Worm (Caenorhabditis elegans) whole organism, L2 larva: Measurements from ENCODE around the gene K11D12.7.

ENCODE experiments used
- F13H6.1 ChIP-seq: sonication (generic microtip); optimal IDR thresholded peaks from 2 replicates; lab custom pipeline; 2016; ENCODE audit warnings: missing genetic modification characterization, missing compliant biosample characterization
- ZK546.5 ChIP-seq: sonication (generic microtip); optimal IDR thresholded peaks from 2 replicates; lab custom pipeline; 2017; ENCODE audit warnings: missing biosample characterization, missing genetic modification characterization
- crh-2 ChIP-seq: sonication (generic microtip); optimal IDR thresholded peaks from 2 replicates; lab custom pipeline; 2017; ENCODE audit warnings: missing biosample characterization, missing genetic modification characterization
- elt-1 ChIP-seq: fragments of 150-350 bp; optimal IDR thresholded peaks from 2 replicates; lab custom pipeline; 2014; ENCODE audit warnings: missing biosample characterization, missing genetic modification characterization
- mab-5 ChIP-seq: fragments of 150-350 bp; optimal IDR thresholded peaks from 2 replicates; lab custom pipeline; 2014; ENCODE audit warnings: missing biosample characterization, missing genetic modification characterization
- nhr-6 ChIP-seq: fragments of 150-350 bp; optimal IDR thresholded peaks from 2 replicates; lab custom pipeline; 2014; ENCODE audit warnings: missing biosample characterization, missing genetic modification characterization
- nhr-77 ChIP-seq: fragments of 150-350 bp; optimal IDR thresholded peaks from 2 replicates; lab custom pipeline; 2014; ENCODE audit warnings: missing biosample characterization, missing genetic modification characterization
- sem-4 ChIP-seq: fragments of 150-350 bp; optimal IDR thresholded peaks from 2 replicates; lab custom pipeline; 2014; ENCODE audit warnings: missing biosample characterization, missing genetic modification reagents, missing genetic modification characterization
- unc-39 ChIP-seq: fragments of 150-350 bp; optimal IDR thresholded peaks from 2 replicates; lab custom pipeline; 2014; ENCODE audit warnings: missing biosample characterization, missing genetic modification characterization
- unc-62 ChIP-seq: fragments of 150-350 bp; optimal IDR thresholded peaks from 2 replicates; lab custom pipeline; 2014; ENCODE audit warnings: missing biosample characterization, missing genetic modification reagents, missing genetic modification characterization

The K11D12.7 gene

DNA sequence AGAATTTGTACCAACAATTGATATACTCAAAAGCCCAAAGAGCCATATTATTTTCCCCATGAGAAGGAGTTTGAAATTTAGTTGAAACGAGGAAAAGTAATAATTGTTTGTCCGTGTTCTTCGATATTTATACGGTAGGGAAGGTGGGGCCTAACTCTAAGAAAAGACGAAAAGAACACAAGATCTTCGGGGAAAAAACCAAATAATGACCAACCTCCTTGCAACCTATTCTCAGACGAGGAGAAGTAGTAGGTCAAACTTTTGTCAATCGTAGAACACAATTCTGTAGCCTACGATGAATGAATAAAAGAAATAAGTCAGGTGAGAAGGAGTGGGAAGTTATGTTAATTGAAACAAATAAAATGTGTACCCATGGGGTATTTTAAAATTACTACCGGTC lies 49.2 kb downstream of the K11D12.7 start, which contains the start of gene ncx-8:
Gene ncx-8 (minus strand): TSS at position 101 of the 400 bp plus-strand sequence.
- TF ChIP-seq elt-1 (no peak), F13H6.1 (tag; lab: Kevin White, UChicago) (no peak), unc-62 (GFP tag; lab: Kevin White, UChicago) (no peak), ZK546.5 (no peak), sem-4 (no peak), nhr-77 (tag; lab: Kevin White, UChicago) (no peak), nhr-6 (no peak), unc-39 (no peak), mab-5 (no peak), crh-2 (tag; lab: Kevin White, UChicago) (no peak)
